Fruit fly (Drosophila melanogaster): Measurements from ENCODE around the gene Rpn3.

Gene Rpn3

dm6 chr2L:19021278-19022220, 30.0 kb upstream of the Rpn3 start (continued):
- TF ChIP-seq onecut (GFP tag; IDR thresholded peaks at IDR 0.05) (peak; percentile 55), ham (GFP tag; IDR thresholded peaks at IDR 0.05) (no peak), jumu (GFP tag; optimal IDR thresholded peaks at IDR 0.05) (peak; percentile 37), Ada2b (GFP tag; IDR thresholded peaks at IDR 0.05) (peak; percentile 65), CG14667 (GFP tag; IDR thresholded peaks at IDR 0.05) (peak; percentile 36), CG11696 (GFP tag; IDR thresholded peaks at IDR 0.05) (no peak), CG4707 (GFP tag; optimal IDR thresholded peaks at IDR 0.05) (peak; percentile 24), slou (GFP tag; optimal IDR thresholded peaks at IDR 0.05) (peak; percentile 27), Jarid2 (GFP tag; optimal IDR thresholded peaks at IDR 0.05) (peak; percentile 41), BtbVII (GFP tag; optimal IDR thresholded peaks at IDR 0.05) (peak; percentile 77), Usf (GFP tag; optimal IDR thresholded peaks at IDR 0.05) (peak; percentile 32), vvl (GFP tag; IDR thresholded peaks at IDR 0.05) (peak; percentile 76), CG4820 (GFP tag; optimal IDR thresholded peaks at IDR 0.05) (peak; percentile 61), row (GFP tag; IDR thresholded peaks at IDR 0.05) (peak; percentile 87), chinmo (GFP tag; IDR thresholded peaks at IDR 0.05; ENCODE audit: partially characterized antibody) (0 out of 4 replicates have a peak, but pooled peaks have one; percentile 51), twi (tag; optimal IDR thresholded peaks at IDR 0.05) (peak; percentile 80), cwo (GFP tag; optimal IDR thresholded peaks at IDR 0.05) (peak; percentile 82), disco-r (GFP tag; optimal IDR thresholded peaks at IDR 0.05) (no peak), NC2β (GFP tag; optimal IDR thresholded peaks at IDR 0.05) (no peak), en (GFP tag; optimal IDR thresholded peaks at IDR 0.05) (no peak), inv (GFP tag; IDR thresholded peaks at IDR 0.05; ENCODE audit: partially characterized antibody) (no peak), CG7372 (GFP tag; IDR thresholded peaks at IDR 0.05) (peak; percentile 66), Opbp (GFP tag; IDR thresholded peaks at IDR 0.05; ENCODE audit: partially characterized antibody) (no peak), CG9797 (GFP tag; optimal IDR thresholded peaks at IDR 0.05) (no peak), gro (GFP tag; optimal IDR thresholded peaks at IDR 0.05) (no peak), Hr78 (GFP tag; optimal IDR thresholded peaks at IDR 0.05) (peak in 1 of 2 experiments; percentile 68), GATAe (GFP tag; conservative IDR thresholded peaks at IDR 0.05) (no peak), CG6854 (GFP tag; optimal IDR thresholded peaks at IDR 0.05) (peak; percentile 73), ATbp (GFP tag; optimal IDR thresholded peaks at IDR 0.05) (peak; percentile 82), Scr (GFP tag; IDR thresholded peaks at IDR 0.05; ENCODE audit: partially characterized antibody) (no peak), mam (GFP tag; optimal IDR thresholded peaks at IDR 0.05) (peak; percentile 20), tx (GFP tag; optimal IDR thresholded peaks at IDR 0.05) (no peak), ap (GFP tag; IDR thresholded peaks at IDR 0.05) (peak; percentile 38; the same call in 1 of the 2 replicates), trh (GFP tag; optimal IDR thresholded peaks at IDR 0.05) (no peak), CG6791 (GFP tag; IDR thresholded peaks at IDR 0.05; ENCODE audit: partially characterized antibody) (no peak), mirr (GFP tag; optimal IDR thresholded peaks at IDR 0.05) (peak; percentile 49), Trl (optimal IDR thresholded peaks at IDR 0.05) (no peak), Trl (GFP tag; optimal IDR thresholded peaks at IDR 0.05) (peak; percentile 6), D (optimal IDR thresholded peaks at IDR 0.05) (no peak), D (GFP tag; optimal IDR thresholded peaks at IDR 0.05) (peak; percentile 68), CG1603 (tag; optimal IDR thresholded peaks at IDR 0.05) (peak; percentile 53), CG18476 (GFP tag; optimal IDR thresholded peaks at IDR 0.05) (peak; percentile 39), CG10565 (GFP tag; optimal IDR thresholded peaks at IDR 0.05) (no peak), CG31224 (GFP tag; IDR thresholded peaks at IDR 0.05) (no peak), CG17359 (tag; optimal IDR thresholded peaks at IDR 0.05) (peak; percentile 72), tin (GFP tag; optimal IDR thresholded peaks at IDR 0.05) (peak; percentile 62), lola (GFP tag; optimal IDR thresholded peaks at IDR 0.05) (peak in 1 of 3 experiments; percentile 76), Hey (tag; optimal IDR thresholded peaks at IDR 0.05) (peak; percentile 89)
